Fruit fly (Drosophila melanogaster): Measurements from ENCODE around the gene Smr.

Gene Smr

dm6 chrX:12752196-12752595 is 9.8 kb upstream of the Smr start:
- TF ChIP-seq CG4496 (GFP tag; IDR thresholded peaks at IDR 0.05) (peak; percentile 100), CG34367 (tag; optimal IDR thresholded peaks at IDR 0.05) (peak; percentile 100), fd96Ca (GFP tag; IDR thresholded peaks at IDR 0.05) (peak; percentile 99), CG14655 (GFP tag; optimal IDR thresholded peaks at IDR 0.05) (peak; percentile 99), CG12605 (GFP tag; IDR thresholded peaks at IDR 0.05) (peak; percentile 98), Pif1B (GFP tag; optimal IDR thresholded peaks at IDR 0.05) (peak; percentile 100), CG9948 (tag; optimal IDR thresholded peaks at IDR 0.05) (peak; percentile 100), CG17806 (tag; optimal IDR thresholded peaks at IDR 0.05) (peak; percentile 100), Ets98B (GFP tag; IDR thresholded peaks at IDR 0.05) (peak; percentile 99), CG8301 (tag; optimal IDR thresholded peaks at IDR 0.05) (peak; percentile 99), CG32121 (GFP tag; IDR thresholded peaks at IDR 0.05) (peak; percentile 99), CG10348 (GFP tag; IDR thresholded peaks at IDR 0.05) (peak; percentile 93), Snoo (tag; optimal IDR thresholded peaks at IDR 0.05) (peak; percentile 99), gl (tag; optimal IDR thresholded peaks at IDR 0.05) (peak; percentile 99), Pif1A (GFP tag; optimal IDR thresholded peaks at IDR 0.05) (peak; percentile 98), CG15710 (tag; optimal IDR thresholded peaks at IDR 0.05) (peak; percentile 100), D1 (tag; optimal IDR thresholded peaks at IDR 0.05) (peak; percentile 100), CG8159 (tag; optimal IDR thresholded peaks at IDR 0.05) (peak; percentile 100), rn (GFP tag; IDR thresholded peaks at IDR 0.05) (peak; percentile 98), EcR (GFP tag; optimal IDR thresholded peaks at IDR 0.05) (peak; percentile 85), CG13204 (GFP tag; optimal IDR thresholded peaks at IDR 0.05) (peak; percentile 98)

- TF ChIP-seq rn (GFP tag; IDR thresholded peaks at IDR 0.05) (no peak), CG10348 (GFP tag; IDR thresholded peaks at IDR 0.05) (no peak), EcR (GFP tag; optimal IDR thresholded peaks at IDR 0.05) (peak; percentile 97)
These were observed 9.4 kb upstream of the Smr start for dm6 chrX:12751786-12752187.

DNA sequence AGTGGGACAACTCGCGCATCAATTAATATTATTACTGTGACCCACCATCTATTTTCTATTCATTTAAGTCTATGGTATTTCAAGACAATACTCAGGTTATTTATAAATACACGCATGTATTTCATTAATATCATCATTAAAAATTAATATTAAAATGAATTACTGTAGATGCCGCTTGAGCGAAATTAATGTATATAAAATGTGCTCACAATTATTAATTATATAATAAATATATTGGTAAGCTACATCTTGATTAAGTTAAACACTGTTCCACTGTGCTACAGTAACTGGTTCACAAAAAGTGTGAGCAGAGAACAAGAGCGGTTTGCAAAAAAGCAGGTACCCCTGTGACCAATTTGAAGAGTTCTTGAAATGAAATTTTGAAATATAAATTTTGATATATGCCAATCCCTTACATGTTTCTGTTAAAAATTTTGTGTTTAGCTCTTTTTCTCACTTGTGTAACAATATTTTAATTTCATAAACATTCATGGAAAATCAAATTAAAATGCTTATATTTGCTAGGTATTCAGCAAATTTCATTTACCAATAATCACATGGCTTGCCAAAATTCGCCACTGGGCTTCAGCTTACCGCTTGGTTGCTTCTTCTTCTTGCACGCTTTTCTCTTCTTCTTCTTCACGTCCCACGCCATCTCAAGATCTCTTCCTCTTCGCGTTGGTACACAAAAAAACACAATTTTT is 8.7 kb upstream of the Smr start:
- TF ChIP-seq Snoo (tag; optimal IDR thresholded peaks at IDR 0.05), result peak; percentile 100
- peak; percentile 99 for TF ChIP-seq CG12605 (GFP tag; IDR thresholded peaks at IDR 0.05)
- peak; percentile 100 for TF ChIP-seq rn (GFP tag; IDR thresholded peaks at IDR 0.05)
- TF ChIP-seq EcR (GFP tag; optimal IDR thresholded peaks at IDR 0.05), result peak; percentile 26
- TF ChIP-seq CG13204 (GFP tag; optimal IDR thresholded peaks at IDR 0.05), result peak; percentile 99
- TF ChIP-seq CG4496 (GFP tag; IDR thresholded peaks at IDR 0.05), result peak; percentile 100
- peak; percentile 99 for TF ChIP-seq gl (tag; optimal IDR thresholded peaks at IDR 0.05)
- peak; percentile 100 for TF ChIP-seq CG10348 (GFP tag; IDR thresholded peaks at IDR 0.05)
- peak; percentile 100 for TF ChIP-seq CG15710 (tag; optimal IDR thresholded peaks at IDR 0.05)
- peak; percentile 99 for TF ChIP-seq fd96Ca (GFP tag; IDR thresholded peaks at IDR 0.05)
- TF ChIP-seq CG32121 (GFP tag; IDR thresholded peaks at IDR 0.05), result peak; percentile 100
- peak; percentile 100 for TF ChIP-seq CG8301 (tag; optimal IDR thresholded peaks at IDR 0.05)
- peak; percentile 100 for TF ChIP-seq CG34367 (tag; optimal IDR thresholded peaks at IDR 0.05)
- peak; percentile 99 for TF ChIP-seq Ets98B (GFP tag; IDR thresholded peaks at IDR 0.05)
- peak; percentile 100 for TF ChIP-seq CG17806 (tag; optimal IDR thresholded peaks at IDR 0.05)
- peak; percentile 100 for TF ChIP-seq CG14655 (GFP tag; optimal IDR thresholded peaks at IDR 0.05)
- peak; percentile 100 for TF ChIP-seq D1 (tag; optimal IDR thresholded peaks at IDR 0.05)
- TF ChIP-seq Pif1A (GFP tag; optimal IDR thresholded peaks at IDR 0.05), result peak; percentile 100
- TF ChIP-seq CG8159 (tag; optimal IDR thresholded peaks at IDR 0.05), result peak; percentile 100
- peak; percentile 100 for TF ChIP-seq CG9948 (tag; optimal IDR thresholded peaks at IDR 0.05)
- peak; percentile 99 for TF ChIP-seq Pif1B (GFP tag; optimal IDR thresholded peaks at IDR 0.05)

DNA sequence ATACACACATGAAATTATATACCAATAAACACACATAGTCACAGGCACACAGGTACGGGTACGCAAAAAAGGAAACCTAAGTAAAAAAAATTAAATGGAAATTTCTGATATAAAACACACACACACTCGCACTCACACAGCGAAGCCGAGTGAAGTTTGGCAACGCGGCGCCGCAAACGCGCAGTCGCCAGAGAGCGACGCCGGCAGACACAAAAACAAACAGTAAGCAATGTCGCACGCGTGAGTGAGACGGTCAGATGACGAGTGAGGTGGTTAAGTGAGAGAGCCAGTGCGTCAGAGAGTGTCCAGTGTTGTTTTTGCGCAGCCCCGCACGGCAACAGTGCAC is 8.1 kb upstream of the Smr start:
- no peak for TF ChIP-seq CG8301 (tag; optimal IDR thresholded peaks at IDR 0.05)
- TF ChIP-seq rn (GFP tag; IDR thresholded peaks at IDR 0.05), result no peak
- peak; percentile 4; the same call in 2 of the 3 replicates for TF ChIP-seq fd96Ca (GFP tag; IDR thresholded peaks at IDR 0.05)
- TF ChIP-seq EcR (GFP tag; optimal IDR thresholded peaks at IDR 0.05), result peak; percentile 51
- 0 out of 2 replicates have a peak, but pooled peaks have one; percentile 0 for TF ChIP-seq CG10348 (GFP tag; IDR thresholded peaks at IDR 0.05)

- TF ChIP-seq Snoo (tag; optimal IDR thresholded peaks at IDR 0.05), result no peak
- TF ChIP-seq Ets98B (GFP tag; IDR thresholded peaks at IDR 0.05), result peak; percentile 24; the same call in 1 of the 2 replicates
- TF ChIP-seq gl (tag; optimal IDR thresholded peaks at IDR 0.05), result peak; percentile 80
- TF ChIP-seq CG8301 (tag; optimal IDR thresholded peaks at IDR 0.05), result peak; percentile 14
- no peak for TF ChIP-seq CG13204 (GFP tag; optimal IDR thresholded peaks at IDR 0.05)
- peak; percentile 18 for TF ChIP-seq D1 (tag; optimal IDR thresholded peaks at IDR 0.05)
- TF ChIP-seq rn (GFP tag; IDR thresholded peaks at IDR 0.05), result 0 out of 2 replicates have a peak, but pooled peaks have one; percentile 44
- TF ChIP-seq CG10348 (GFP tag; IDR thresholded peaks at IDR 0.05), result no peak
- TF ChIP-seq CG34367 (tag; optimal IDR thresholded peaks at IDR 0.05), result peak; percentile 58
- no peak for TF ChIP-seq CG17806 (tag; optimal IDR thresholded peaks at IDR 0.05)
- TF ChIP-seq Pif1B (GFP tag; optimal IDR thresholded peaks at IDR 0.05), result no peak
- TF ChIP-seq CG15710 (tag; optimal IDR thresholded peaks at IDR 0.05), result peak; percentile 59
- TF ChIP-seq EcR (GFP tag; optimal IDR thresholded peaks at IDR 0.05), result peak; percentile 28
- peak; percentile 48 for TF ChIP-seq CG12605 (GFP tag; IDR thresholded peaks at IDR 0.05)
- no peak; the same call in 2 of the 3 replicates for TF ChIP-seq fd96Ca (GFP tag; IDR thresholded peaks at IDR 0.05)
- TF ChIP-seq CG14655 (GFP tag; optimal IDR thresholded peaks at IDR 0.05), result peak; percentile 32
- TF ChIP-seq CG8159 (tag; optimal IDR thresholded peaks at IDR 0.05), result peak; percentile 48
- TF ChIP-seq CG4496 (GFP tag; IDR thresholded peaks at IDR 0.05), result peak; percentile 75; the same call in 2 of the 3 replicates
- no peak for TF ChIP-seq CG9948 (tag; optimal IDR thresholded peaks at IDR 0.05)
- peak; percentile 53 for TF ChIP-seq Pif1A (GFP tag; optimal IDR thresholded peaks at IDR 0.05)
- peak; percentile 67 for TF ChIP-seq CG32121 (GFP tag; IDR thresholded peaks at IDR 0.05)
These were observed 7.6 kb upstream of the Smr start for dm6 chrX:12749891-12750581.
